Worm (Caenorhabditis elegans): ENCODE measurements around the gene pfd-4.

pfd-4 gene

ce11 chrIV:11298154-11299086, 16.6 kb upstream of the pfd-4 start, which contains the start of the genes B0035.15 and dnj-1 (continued):
- TF ChIP-seq tbx-9 (tag; optimal IDR thresholded peaks at IDR 0.05; ENCODE audit: borderline replicate concordance) (no peak), nfyb-1 (GFP tag; IDR thresholded peaks at IDR 0.05) (no peak), F57A8.1 (GFP tag; optimal IDR thresholded peaks at IDR 0.05) (no peak), madf-10 (tag; optimal IDR thresholded peaks at IDR 0.05) (no peak), F37B4.10 (GFP tag; IDR thresholded peaks at IDR 0.05) (no peak), chd-7 (tag; optimal IDR thresholded peaks at IDR 0.05) (no peak), F33H1.4 (GFP tag; IDR thresholded peaks at IDR 0.05) (peak; percentile 81), hlh-26 (GFP tag; conservative IDR thresholded peaks at IDR 0.05) (no peak), madf-8 (GFP tag; conservative IDR thresholded peaks at IDR 0.05) (peak; percentile 34; the same call in 1 of the 2 replicates), ZK185.1 (tag; optimal IDR thresholded peaks at IDR 0.05; ENCODE audit: poor library complexity, severe bottlenecking) (no peak), ama-1 (optimal IDR thresholded peaks at IDR 0.05) (no peak), ama-1 (GFP tag; optimal IDR thresholded peaks at IDR 0.05) (no peak), D2030.7 (GFP tag; IDR thresholded peaks at IDR 0.05) (0 out of 2 replicates have a peak, but pooled peaks have one; percentile 19), lir-1 (GFP tag; conservative IDR thresholded peaks at IDR 0.05) (no peak), ekl-4 (GFP tag; IDR thresholded peaks at IDR 0.05) (no peak), F23B12.7 (tag; optimal IDR thresholded peaks at IDR 0.05; ENCODE audit: insufficient read depth) (no peak), lin-40 (tag; optimal IDR thresholded peaks at IDR 0.05) (peak; percentile 19), snpc-1.1 (tag; optimal IDR thresholded peaks at IDR 0.05; ENCODE audit: insufficient read depth) (no peak), dpl-1 (GFP tag; optimal IDR thresholded peaks at IDR 0.05) (no peak), bed-1 (GFP tag; IDR thresholded peaks at IDR 0.05) (no peak), F55B11.4 (tag; optimal IDR thresholded peaks at IDR 0.05; ENCODE audit: borderline replicate concordance, insufficient read depth) (no peak), C06A6.2 (GFP tag; conservative IDR thresholded peaks at IDR 0.05) (no peak), attf-6 (GFP tag; IDR thresholded peaks at IDR 0.05) (no peak), mcd-1 (GFP tag; IDR thresholded peaks at IDR 0.05) (peak; percentile 68), ztf-18 (tag; optimal IDR thresholded peaks at IDR 0.05) (no peak), Y53G8AR.9 (GFP tag; conservative IDR thresholded peaks at IDR 0.05) (no peak)

ce11 chrIV:11304970-11305369, 10.0 kb upstream of the pfd-4 start:
- TF ChIP-seq F52B5.7 (tag; optimal IDR thresholded peaks at IDR 0.05), result no peak
- no peak for TF ChIP-seq rcor-1 (GFP tag; IDR thresholded peaks at IDR 0.05)
- no peak for TF ChIP-seq lir-1 (GFP tag; conservative IDR thresholded peaks at IDR 0.05)
- no peak for TF ChIP-seq ceh-27 (GFP tag; optimal IDR thresholded peaks at IDR 0.05)
- no peak for TF ChIP-seq hrde-1 (tag; optimal IDR thresholded peaks at IDR 0.05; ENCODE audit: borderline replicate concordance)
- no peak for TF ChIP-seq xnd-1 (tag; optimal IDR thresholded peaks at IDR 0.05)
- no peak for TF ChIP-seq K12H6.12 (tag; optimal IDR thresholded peaks at IDR 0.05)
- no peak for TF ChIP-seq dox-1 (GFP tag; IDR thresholded peaks at IDR 0.05)

ce11 chrIV:11306548-11306947, 8.5 kb upstream of the pfd-4 start, which contains the start of gene B0035.13:
Gene B0035.13, minus strand, starts transcription at chrIV:11306720.
- TF ChIP-seq F52B5.7 (tag; optimal IDR thresholded peaks at IDR 0.05) (no peak), nhr-80 (tag; optimal IDR thresholded peaks at IDR 0.05) (peak; percentile 18)
